Fruit fly (Drosophila melanogaster) whole organism, embryonic: ENCODE measurements around the gene CG5171.

Experiments used
- C15 ChIP-seq: fragments of 200-800 bp; sonication (Bioruptor generic); IDR thresholded peaks from 3 replicates; pipeline ENCODE4 v1.3.6; 2022; ENCODE audit warnings: missing biosample characterization, missing genetic modification characterization
- CG10462 ChIP-seq: fragments of 200-800 bp; sonication (Bioruptor generic); optimal IDR thresholded peaks from 2 replicates; lab custom pipeline; 2016; ENCODE audit warnings: missing biosample characterization, missing genetic modification characterization
- CG10979 ChIP-seq: fragments of 200-800 bp; sonication (Bioruptor generic); optimal IDR thresholded peaks from 2 replicates; lab custom pipeline; 2018; ENCODE audit warnings: missing biosample characterization, mild to moderate bottlenecking, missing genetic modification characterization, moderate library complexity
- CG11247 ChIP-seq: fragments of 200-800 bp; sonication (Bioruptor generic); IDR thresholded peaks from 2 replicates; pipeline ENCODE4 v1.3.6; 2022; ENCODE audit warnings: missing biosample characterization, missing genetic modification characterization
- CG11695 ChIP-seq: fragments of 200-800 bp; sonication (Bioruptor generic); IDR thresholded peaks from 3 replicates; pipeline ENCODE4 v1.3.6; 2022; ENCODE audit warnings: missing biosample characterization, missing genetic modification characterization
- CG12155 ChIP-seq: fragments of 200-800 bp; sonication (Bioruptor generic); optimal IDR thresholded peaks from 3 replicates; lab custom pipeline; 2016; ENCODE audit warnings: missing biosample characterization, missing genetic modification characterization
- CG12744 ChIP-seq: fragments of 200-800 bp; sonication (Bioruptor generic); optimal IDR thresholded peaks from 2 replicates; lab custom pipeline; 2016; ENCODE audit warnings: missing biosample characterization, missing genetic modification characterization
- CG13775 ChIP-seq: fragments of 200-800 bp; sonication (Bioruptor generic); optimal IDR thresholded peaks from 3 replicates; lab custom pipeline; 2017; ENCODE audit warnings: missing biosample characterization, mild to moderate bottlenecking, missing genetic modification characterization
- CG1603 ChIP-seq: fragments of 200-800 bp; sonication (Bioruptor generic); optimal IDR thresholded peaks from 2 replicates; lab custom pipeline; 2019; ENCODE audit warnings: missing biosample characterization, mild to moderate bottlenecking, missing genetic modification characterization, moderate library complexity
- CG16813 ChIP-seq: fragments of 200-800 bp; sonication (Bioruptor generic); IDR thresholded peaks from 3 replicates; pipeline ENCODE4 v1.3.6; 2022; ENCODE audit warnings: missing biosample characterization, missing genetic modification characterization; ENCODE audit not compliant: partially characterized antibody
- CG2199 ChIP-seq: fragments of 200-800 bp; sonication (Bioruptor generic); IDR thresholded peaks from 3 replicates; pipeline ENCODE4 v1.3.6; 2022; ENCODE audit warnings: missing biosample characterization, missing genetic modification characterization
- CG6654 ChIP-seq: fragments of 200-800 bp; sonication (Bioruptor generic); optimal IDR thresholded peaks from 2 replicates; lab custom pipeline; 2017; ENCODE audit warnings: missing biosample characterization, mild to moderate bottlenecking, missing genetic modification characterization
- CG7372 ChIP-seq: fragments of 200-800 bp; sonication (Bioruptor generic); IDR thresholded peaks from 2 replicates; pipeline ENCODE4 v1.3.6; 2022; ENCODE audit warnings: missing biosample characterization, missing genetic modification characterization
- CG8388 ChIP-seq: fragments of 200-800 bp; sonication (Bioruptor generic); optimal IDR thresholded peaks from 2 replicates; lab custom pipeline; 2019; ENCODE audit warnings: missing biosample characterization, mild to moderate bottlenecking, missing genetic modification characterization, moderate library complexity
- CG8944 ChIP-seq: fragments of 200-800 bp; sonication (Bioruptor generic); optimal IDR thresholded peaks from 3 replicates; lab custom pipeline; 2016; ENCODE audit warnings: missing biosample characterization, missing genetic modification characterization
- Chrac-16 ChIP-seq: fragments of 200-800 bp; sonication (Bioruptor generic); optimal IDR thresholded peaks from 3 replicates; lab custom pipeline; 2016; ENCODE audit warnings: missing biosample characterization, missing genetic modification characterization
- CkIIα-i1 ChIP-seq: fragments of 200-800 bp; sonication (Bioruptor generic); IDR thresholded peaks from 2 replicates; pipeline ENCODE4 v1.3.6; 2022; ENCODE audit warnings: missing biosample characterization, missing genetic modification characterization
- Dek ChIP-seq: fragments of 200-800 bp; sonication (Bioruptor generic); optimal IDR thresholded peaks from 3 replicates; lab custom pipeline; 2019; ENCODE audit warnings: missing biosample characterization, mild to moderate bottlenecking, missing genetic modification characterization, moderate library complexity
- Hr51 ChIP-seq, 2 experiments: fragments of 200-800 bp; sonication (Bioruptor generic); optimal IDR thresholded peaks; 2 replicates in 1 of 2; 3 replicates in 1 of 2; lab custom pipeline; 2016 to 2018; ENCODE audit warnings: missing biosample characterization in 2 of 2, missing genetic modification characterization in 2 of 2, mild to moderate bottlenecking in 1 of 2, moderate library complexity in 1 of 2
- Kr ChIP-seq: fragments of 200-800 bp; sonication (Bioruptor generic); optimal IDR thresholded peaks from 2 replicates; lab custom pipeline; 2017; ENCODE audit warnings: missing biosample characterization, mild to moderate bottlenecking, missing genetic modification characterization
- MBD-R2 ChIP-seq: fragments of 200-800 bp; sonication (Bioruptor generic); IDR thresholded peaks from 2 replicates; pipeline ENCODE4 v1.3.6; 2022; ENCODE audit warnings: missing biosample characterization, missing genetic modification characterization
- Med ChIP-seq: fragments of 200-800 bp; sonication (Bioruptor generic); peaks from one replicate; lab custom pipeline; 2016; ENCODE audit warnings: missing biosample characterization, missing genetic modification characterization, mild to moderate bottlenecking, inconsistent platforms, moderate library complexity
- Rfx ChIP-seq: fragments of 200-800 bp; sonication (Bioruptor generic); IDR thresholded peaks from 2 replicates; pipeline ENCODE4 v1.3.6; 2022; ENCODE audit warnings: missing biosample characterization, missing genetic modification characterization
- Side ChIP-seq: fragments of 200-800 bp; sonication (Bioruptor generic); optimal IDR thresholded peaks from 2 replicates; lab custom pipeline; 2016; ENCODE audit warnings: missing biosample characterization, missing genetic modification characterization
- TFAM ChIP-seq: fragments of 200-800 bp; sonication (Bioruptor generic); optimal IDR thresholded peaks from 2 replicates; lab custom pipeline; 2017; ENCODE audit warnings: missing biosample characterization, missing genetic modification characterization, inconsistent platforms
- abd-A ChIP-seq: fragments of 200-800 bp; sonication (Bioruptor generic); optimal IDR thresholded peaks from 3 replicates; lab custom pipeline; 2019; ENCODE audit warnings: missing biosample characterization, mild to moderate bottlenecking, missing genetic modification characterization, moderate library complexity
- al ChIP-seq: fragments of 200-800 bp; sonication (Bioruptor generic); IDR thresholded peaks from 2 replicates; pipeline ENCODE4 v1.3.6; 2022; ENCODE audit warnings: missing biosample characterization, missing genetic modification characterization
- aop ChIP-seq: fragments of 200-800 bp; sonication (Bioruptor generic); IDR thresholded peaks from 2 replicates; pipeline ENCODE4 v1.3.6; 2022; ENCODE audit warnings: missing biosample characterization, missing genetic modification characterization
- bowl ChIP-seq: fragments of 200-800 bp; sonication (Bioruptor generic); IDR thresholded peaks from 2 replicates; pipeline ENCODE4 v1.3.6; 2022; ENCODE audit warnings: missing biosample characterization, missing genetic modification characterization
- cato ChIP-seq: fragments of 200-800 bp; sonication (Bioruptor generic); optimal IDR thresholded peaks from 2 replicates; lab custom pipeline; 2016; ENCODE audit warnings: missing biosample characterization, missing genetic modification characterization, borderline replicate concordance
- caup ChIP-seq: fragments of 200-800 bp; sonication (Bioruptor generic); optimal IDR thresholded peaks from 3 replicates; lab custom pipeline; 2017; ENCODE audit warnings: missing biosample characterization, mild to moderate bottlenecking, missing genetic modification characterization, moderate library complexity; ENCODE audit not compliant: severe bottlenecking
- chinmo ChIP-seq: fragments of 200-800 bp; sonication (Bioruptor generic); IDR thresholded peaks from 4 replicates; pipeline ENCODE4 v1.3.6; 2022; ENCODE audit warnings: missing biosample characterization, missing genetic modification characterization; ENCODE audit not compliant: partially characterized antibody
- chn ChIP-seq: fragments of 200-800 bp; sonication (Bioruptor generic); optimal IDR thresholded peaks from 2 replicates; lab custom pipeline; 2016; ENCODE audit warnings: missing biosample characterization, missing genetic modification characterization
- dpn ChIP-seq, 2 experiments: fragments of 200-800 bp; sonication (Bioruptor generic); optimal IDR thresholded peaks; 3 replicates each; lab custom pipeline; 2016; ENCODE audit warnings: missing biosample characterization in 2 of 2, missing genetic modification characterization in 2 of 2
- ewg ChIP-seq: fragments of 200-800 bp; sonication (Bioruptor generic); optimal IDR thresholded peaks from 3 replicates; lab custom pipeline; 2017; ENCODE audit warnings: mild to moderate bottlenecking, missing biosample characterization, missing genetic modification reagents, missing genetic modification characterization
- fru ChIP-seq: fragments of >200 bp; optimal IDR thresholded peaks from 2 replicates; lab custom pipeline; 2017
- ftz-f1 ChIP-seq: fragments of 200-800 bp; sonication (Bioruptor generic); optimal IDR thresholded peaks from 2 replicates; lab custom pipeline; 2016; ENCODE audit warnings: missing biosample characterization, missing genetic modification characterization
- gsb ChIP-seq: fragments of 200-800 bp; sonication (Bioruptor generic); IDR thresholded peaks from 2 replicates; pipeline ENCODE4 v1.3.6; 2022; ENCODE audit warnings: missing biosample characterization, missing genetic modification characterization
- gt ChIP-seq: fragments of 200-800 bp; sonication (Bioruptor generic); IDR thresholded peaks from 2 replicates; pipeline ENCODE4 v1.3.6; 2022; ENCODE audit warnings: missing biosample characterization, missing genetic modification characterization
- hb ChIP-seq: fragments of 200-800 bp; sonication (Bioruptor generic); IDR thresholded peaks from 3 replicates; pipeline ENCODE4 v1.3.6; 2022; ENCODE audit warnings: missing biosample characterization, missing genetic modification characterization; ENCODE audit not compliant: partially characterized antibody
- lola ChIP-seq, 3 experiments: fragments of >200 bp in 2 of 3; fragments of 200-800 bp in 1 of 3; sonication (Bioruptor generic) in 1 of 3; optimal IDR thresholded peaks; 2 replicates each; lab custom pipeline; 2017 to 2019; ENCODE audit warnings: missing biosample characterization in 3 of 3, missing genetic modification characterization in 3 of 3, mild to moderate bottlenecking in 1 of 3, moderate library complexity in 1 of 3
- nmo ChIP-seq: fragments of 200-800 bp; sonication (Bioruptor generic); optimal IDR thresholded peaks from 2 replicates; lab custom pipeline; 2018; ENCODE audit warnings: missing biosample characterization, mild to moderate bottlenecking, missing genetic modification characterization, moderate library complexity
- oc ChIP-seq: fragments of 200-800 bp; sonication (Bioruptor generic); optimal IDR thresholded peaks from 2 replicates; lab custom pipeline; 2018; ENCODE audit warnings: missing biosample characterization, mild to moderate bottlenecking, missing genetic modification characterization, moderate library complexity
- pnt ChIP-seq: fragments of 200-800 bp; sonication (Bioruptor generic); optimal IDR thresholded peaks from 3 replicates; lab custom pipeline; 2016; ENCODE audit warnings: missing biosample characterization, missing genetic modification characterization
- prd ChIP-seq, 3 experiments: fragments of >200 bp in 2 of 3; fragments of 200-800 bp in 1 of 3; sonication (Bioruptor generic) in 1 of 3; optimal IDR thresholded peaks in 2 of 3; IDR thresholded peaks in 1 of 3; 2 replicates in 2 of 3; 3 replicates in 1 of 3; pipeline versions ENCODE4 v1.3.6 to Lab custom; 2017 to 2022; ENCODE audit warnings: missing biosample characterization in 1 of 3, missing genetic modification characterization in 1 of 3
- pum ChIP-seq: fragments of 200-800 bp; sonication (Bioruptor generic); optimal IDR thresholded peaks from 2 replicates; lab custom pipeline; 2016; ENCODE audit warnings: missing biosample characterization, missing genetic modification characterization
- repo ChIP-seq: fragments of 200-800 bp; sonication (Bioruptor generic); optimal IDR thresholded peaks from 2 replicates; lab custom pipeline; 2016; ENCODE audit warnings: missing biosample characterization, missing genetic modification characterization
- salm ChIP-seq: fragments of 200-800 bp; sonication (Bioruptor generic); optimal IDR thresholded peaks from 2 replicates; lab custom pipeline; 2018; ENCODE audit warnings: missing biosample characterization, mild to moderate bottlenecking, missing genetic modification characterization
- sens ChIP-seq: fragments of 200-800 bp; sonication (Bioruptor generic); peaks from one replicate; lab custom pipeline; 2016; ENCODE audit warnings: missing biosample characterization, missing genetic modification characterization
- tap ChIP-seq: fragments of 200-800 bp; optimal IDR thresholded peaks from 3 replicates; lab custom pipeline; 2019; ENCODE audit warnings: missing biosample characterization, mild to moderate bottlenecking, missing genetic modification characterization, moderate library complexity
- tx ChIP-seq: fragments of 200-800 bp; sonication (Bioruptor generic); optimal IDR thresholded peaks from 2 replicates; lab custom pipeline; 2016; ENCODE audit warnings: missing biosample characterization, missing genetic modification characterization
- wdn ChIP-seq: fragments of 200-800 bp; sonication (Bioruptor generic); IDR thresholded peaks from 2 replicates; pipeline ENCODE4 v1.3.6; 2022; ENCODE audit warnings: missing biosample characterization, missing genetic modification characterization

Gene CG5171

DNA sequence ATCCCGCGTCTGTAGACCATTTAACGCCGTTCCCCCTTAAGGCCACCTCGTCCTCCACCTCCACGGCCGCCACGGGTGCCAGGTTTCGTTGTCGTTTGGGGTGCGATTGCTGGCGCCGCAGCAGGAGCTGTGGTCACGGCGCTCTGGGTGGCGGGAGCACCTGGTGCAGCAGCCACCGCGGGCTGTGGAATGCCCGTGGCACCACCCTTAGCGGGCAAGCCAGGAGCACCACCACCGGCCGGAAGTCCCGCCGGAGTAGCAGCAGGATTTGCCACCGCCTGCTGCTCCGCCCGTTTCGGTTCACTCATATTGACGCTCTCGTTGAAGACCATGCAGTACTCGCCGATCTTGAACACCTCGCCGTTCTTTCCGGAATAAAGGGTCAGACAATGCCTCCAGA lies 7.9 kb downstream of the CG5171 start (continued):
- TF ChIP-seq CG10462 (GFP tag; lab: Kevin White, UChicago) = no peak
- TF ChIP-seq oc (tag; lab: Kevin White, UChicago) = no peak
- peak; percentile 8 for TF ChIP-seq CG8944 (GFP tag; lab: Kevin White, UChicago)
- no peak for TF ChIP-seq TFAM
- TF ChIP-seq gt = no peak
- TF ChIP-seq Hr51 (GFP tag; optimal IDR thresholded peaks at IDR 0.05; lab: Kevin White, UChicago) = no peak
- TF ChIP-seq cato = no peak
- no peak for TF ChIP-seq bowl
- TF ChIP-seq hb (GFP tag; lab: Robert Waterston, UW) = no peak
- TF ChIP-seq fru (lab: Kevin White, UChicago) = no peak
- no peak for TF ChIP-seq Chrac-16 (GFP tag; lab: Kevin White, UChicago)
- TF ChIP-seq MBD-R2 = no peak
- TF ChIP-seq C15 (GFP tag; lab: Robert Waterston, UW) = no peak
- TF ChIP-seq CG8388 (GFP tag; lab: Kevin White, UChicago) = no peak
- TF ChIP-seq Side (GFP tag; lab: Kevin White, UChicago) = no peak
- no peak for TF ChIP-seq CG16813 (GFP tag; lab: Robert Waterston, UW)
- TF ChIP-seq CG13775 (GFP tag; lab: Kevin White, UChicago) = no peak
- TF ChIP-seq lola (GFP tag; optimal IDR thresholded peaks at IDR 0.05; lab: Kevin White, UChicago) = no peak
- no peak for TF ChIP-seq Kr (GFP tag; lab: Kevin White, UChicago)
- TF ChIP-seq Rfx (GFP tag; lab: Robert Waterston, UW) = no peak
- TF ChIP-seq ewg (GFP tag; lab: Kevin White, UChicago) = no peak
- no peak for TF ChIP-seq abd-A (tag; lab: Kevin White, UChicago)
- peak; percentile 84 for TF ChIP-seq Med (GFP tag; lab: Kevin White, UChicago)
- TF ChIP-seq dpn (GFP tag; optimal IDR thresholded peaks at IDR 0.05; lab: Kevin White, UChicago) = no peak
- no peak for TF ChIP-seq CG2199 (GFP tag; lab: Robert Waterston, UW)
- TF ChIP-seq salm (tag; lab: Kevin White, UChicago) = no peak
- no peak for TF ChIP-seq aop (GFP tag; lab: Robert Waterston, UW)
- TF ChIP-seq CG7372 (GFP tag; lab: Robert Waterston, UW) = no peak
- no peak for TF ChIP-seq prd (optimal IDR thresholded peaks at IDR 0.05; lab: Kevin White, UChicago)
- 0 out of 3 replicates have a peak, but pooled peaks have one; percentile 15 for TF ChIP-seq prd (GFP tag; IDR thresholded peaks at IDR 0.05; lab: Robert Waterston, UW)
- TF ChIP-seq CG12744 = no peak
- TF ChIP-seq wdn = no peak
- no peak for TF ChIP-seq CG6654 (GFP tag; lab: Kevin White, UChicago)
- no peak for TF ChIP-seq pum (GFP tag; lab: Kevin White, UChicago)
- TF ChIP-seq nmo (GFP tag; lab: Kevin White, UChicago) = no peak
- no peak for TF ChIP-seq CG11695
- TF ChIP-seq CG12155 (GFP tag; lab: Kevin White, UChicago) = no peak
- TF ChIP-seq pnt (GFP tag; lab: Kevin White, UChicago) = no peak
- TF ChIP-seq al (GFP tag; lab: Robert Waterston, UW) = no peak
- peak; percentile 22 for TF ChIP-seq repo (GFP tag; lab: Kevin White, UChicago)
- peak; percentile 24; the same call in 1 of the 2 replicates for TF ChIP-seq CG11247 (GFP tag; lab: Robert Waterston, UW)
- TF ChIP-seq CkIIα-i1 (GFP tag; lab: Robert Waterston, UW) = no peak
- TF ChIP-seq sens (GFP tag; lab: Kevin White, UChicago) = no peak
- no peak for TF ChIP-seq Dek (tag; lab: Kevin White, UChicago)
- no peak for TF ChIP-seq CG10979 (tag; lab: Kevin White, UChicago)
- TF ChIP-seq caup = no peak
- no peak for TF ChIP-seq tap
- TF ChIP-seq CG1603 (tag; lab: Kevin White, UChicago) = no peak
- no peak for TF ChIP-seq gsb (GFP tag; lab: Robert Waterston, UW)
- no peak for TF ChIP-seq ftz-f1
- no peak for TF ChIP-seq chinmo (GFP tag; lab: Robert Waterston, UW)
- TF ChIP-seq chn (GFP tag; lab: Kevin White, UChicago) = no peak
- TF ChIP-seq tx (GFP tag; lab: Kevin White, UChicago) = no peak
